Worm (Caenorhabditis elegans) whole organism, young adult: ENCODE measurements around the gene C01G10.17.

Experiments
- F57A8.1 ChIP-seq: fragments of 200-800 bp; sonication (Bioruptor generic); optimal IDR thresholded peaks from 2 replicates; lab custom pipeline; 2018; ENCODE audit warnings: mild to moderate bottlenecking, missing genetic modification characterization, moderate library complexity, missing compliant biosample characterization
- Y53F4B.3 ChIP-seq: fragments of 200-800 bp; sonication (Bioruptor generic); IDR thresholded peaks from 2 replicates; pipeline ENCODE4 v1.3.6; 2022; ENCODE audit warnings: missing genetic modification reagents, missing genetic modification characterization, missing compliant biosample characterization
- Y95B8A.8 ChIP-seq: fragments of 200-800 bp; sonication (Bioruptor generic); IDR thresholded peaks from 2 replicates; pipeline ENCODE4 v1.3.6; 2022; ENCODE audit warnings: missing genetic modification reagents, missing genetic modification characterization, missing compliant biosample characterization
- ama-1 ChIP-seq, 3 experiments: fragments of 150-350 bp in 1 of 3; sonication (generic microtip) in 2 of 3; optimal IDR thresholded peaks; 2 replicates each; lab custom pipeline; 2014 to 2018; ENCODE audit warnings: missing biosample characterization in 2 of 3, missing genetic modification characterization in 2 of 3, missing genetic modification reagents in 2 of 3
- ceh-91 ChIP-seq: fragments of 200-800 bp; sonication (Bioruptor generic); IDR thresholded peaks from 2 replicates; pipeline ENCODE4 v1.3.6; 2022; ENCODE audit warnings: missing genetic modification reagents, missing genetic modification characterization, missing compliant biosample characterization
- dpl-1 ChIP-seq: fragments of 150-350 bp; optimal IDR thresholded peaks from 2 replicates; lab custom pipeline; 2014; ENCODE audit warnings: missing biosample characterization, missing genetic modification reagents, missing genetic modification characterization
- nhr-80 ChIP-seq: sonication (generic microtip); optimal IDR thresholded peaks from 2 replicates; lab custom pipeline; 2016; ENCODE audit warnings: missing genetic modification characterization, missing compliant biosample characterization
- snpc-1.3 ChIP-seq: sonication (generic microtip); optimal IDR thresholded peaks from 2 replicates; lab custom pipeline; 2017; ENCODE audit warnings: missing genetic modification characterization, mild to moderate bottlenecking, missing compliant biosample characterization, antibody characterized with exemption, moderate library complexity, missing genotype, missing genetic modification reagents; ENCODE audit not compliant: insufficient read depth
- unc-62 ChIP-seq: fragments of 150-350 bp; optimal IDR thresholded peaks from 2 replicates; lab custom pipeline; 2014; ENCODE audit warnings: missing biosample characterization, missing genetic modification reagents, missing genetic modification characterization
- zim-3 ChIP-seq: sonication (generic microtip); optimal IDR thresholded peaks from 2 replicates; lab custom pipeline; 2017; ENCODE audit warnings: mild to moderate bottlenecking, missing genetic modification characterization, moderate library complexity, missing compliant biosample characterization

ce11 chrV:15060595-15060994 is 30.0 kb upstream of the C01G10.17 start:
- TF ChIP-seq unc-62 (GFP tag; lab: Kevin White, UChicago): no peak
- TF ChIP-seq snpc-1.3 (tag; lab: Kevin White, UChicago): no peak
- TF ChIP-seq F57A8.1: no peak
- TF ChIP-seq Y53F4B.3 (GFP tag; lab: Robert Waterston, UW): no peak
- no peak for TF ChIP-seq Y95B8A.8
- no peak for TF ChIP-seq zim-3
- TF ChIP-seq nhr-80 (tag; lab: Kevin White, UChicago): no peak
- no peak for TF ChIP-seq dpl-1 (GFP tag; lab: Kevin White, UChicago)
- no peak for TF ChIP-seq ama-1 (optimal IDR thresholded peaks at IDR 0.05; lab: Kevin White, UChicago)
- TF ChIP-seq ama-1 (GFP tag; optimal IDR thresholded peaks at IDR 0.05; lab: Kevin White, UChicago): no peak
- no peak for TF ChIP-seq ceh-91 (GFP tag; lab: Robert Waterston, UW)
